Comparison of ENCODE assay signal across 3 worm cellular contexts in genomic region chrIII:10515751-10516150, ce11.
TF ChIP-seq lines count a peak whose summit lies in the region.

No protein-coding gene starts in this region.

TF ChIP-seq in whole organism, L1 larva, 84 proteins besides CTCF, POLR2A, EP300 and RAD21:
- TF ChIP-seq nhr-77 (tag; optimal IDR thresholded peaks at IDR 0.05; lab: Kevin White, UChicago): no peak
- no peak for TF ChIP-seq mep-1 (tag; optimal IDR thresholded peaks at IDR 0.05; lab: Kevin White, UChicago)
- no peak for TF ChIP-seq irx-1 (tag; optimal IDR thresholded peaks at IDR 0.05; lab: Kevin White, UChicago)
- TF ChIP-seq lin-35 (GFP tag; optimal IDR thresholded peaks at IDR 0.05; lab: Kevin White, UChicago): no peak
- peak; percentile 62 for TF ChIP-seq lin-14 (GFP tag; optimal IDR thresholded peaks at IDR 0.05; lab: Kevin White, UChicago)
- TF ChIP-seq tlp-1 (tag; optimal IDR thresholded peaks at IDR 0.05; lab: Kevin White, UChicago): no peak
- no peak for TF ChIP-seq nhr-84 (tag; optimal IDR thresholded peaks at IDR 0.05; lab: Kevin White, UChicago)
- TF ChIP-seq unc-86 (tag; optimal IDR thresholded peaks at IDR 0.05; lab: Kevin White, UChicago): peak; percentile 18
- TF ChIP-seq fkh-10 (GFP tag; optimal IDR thresholded peaks at IDR 0.05; lab: Kevin White, UChicago): peak; percentile 41
- TF ChIP-seq efl-1 (optimal IDR thresholded peaks at IDR 0.05; lab: Kevin White, UChicago): no peak
- peak in 1 of 2 experiments; percentile 84 for TF ChIP-seq efl-1 (GFP tag; optimal IDR thresholded peaks at IDR 0.05 in 1 of 2; lab: Kevin White, UChicago)
- TF ChIP-seq ama-1 (optimal IDR thresholded peaks at IDR 0.05; lab: Kevin White, UChicago): no peak

TF ChIP-seq in whole organism, L2 larva, 48 proteins besides CTCF, POLR2A, EP300 and RAD21:
- peak; percentile 53 for TF ChIP-seq unc-55 (GFP tag; optimal IDR thresholded peaks at IDR 0.05; lab: Kevin White, UChicago)
- TF ChIP-seq peb-1 (tag; optimal IDR thresholded peaks at IDR 0.05; lab: Kevin White, UChicago): no peak

TF ChIP-seq in whole organism, L4 larva, 104 proteins besides CTCF, POLR2A, EP300 and RAD21:
- TF ChIP-seq aha-1 (tag; lab: Kevin White, UChicago) (peak; percentile 10), zip-11 (GFP tag; IDR thresholded peaks at IDR 0.05; lab: Robert Waterston, UW) (no peak)

Comparison
In these comparisons a context has a peak if more than half of its experiments do, and no peak if none do; other contexts are left out.
1. Of the 29 proteins assayed by ChIP-seq in both whole organism, L4 larva and whole organism, L1 larva: peak only in whole organism, L4 larva: aha-1; only in whole organism, L1 larva: fkh-10; in both: none; in neither: 27.